Worm (Caenorhabditis elegans): ENCODE results near the gene T15B7.1.

T15B7.1 gene

ce11 chrV:6829404-6829803 lies 13.1 kb upstream of the T15B7.1 start, which contains the start of gene col-141:
col-141 (plus strand) TSS chrV:6829704.
- TF ChIP-seq mab-5 (tag; optimal IDR thresholded peaks at IDR 0.05) (no peak), pha-4 (tag; optimal IDR thresholded peaks at IDR 0.05) (no peak), blmp-1 (tag; optimal IDR thresholded peaks at IDR 0.05) (no peak), lin-13 (tag; optimal IDR thresholded peaks at IDR 0.05) (no peak), lsy-2 (tag; optimal IDR thresholded peaks at IDR 0.05) (no peak)

- TF ChIP-seq ces-1 (GFP tag; optimal IDR thresholded peaks at IDR 0.05) (no peak), lin-13 (tag; optimal IDR thresholded peaks at IDR 0.05) (no peak), nhr-237 (tag; optimal IDR thresholded peaks at IDR 0.05) (no peak), mls-2 (tag; optimal IDR thresholded peaks at IDR 0.05) (no peak), ceh-83 (GFP tag; optimal IDR thresholded peaks at IDR 0.05) (no peak), bed-3 (GFP tag; optimal IDR thresholded peaks at IDR 0.05) (no peak), blmp-1 (tag; optimal IDR thresholded peaks at IDR 0.05) (no peak), cnd-1 (tag; optimal IDR thresholded peaks at IDR 0.05) (no peak), nhr-76 (tag; optimal IDR thresholded peaks at IDR 0.05) (no peak), sptf-1 (tag; optimal IDR thresholded peaks at IDR 0.05) (no peak), unc-120 (tag; optimal IDR thresholded peaks at IDR 0.05; ENCODE audit: poor library complexity, severe bottlenecking) (no peak), tbx-8 (GFP tag; optimal IDR thresholded peaks at IDR 0.05) (no peak), nhr-12 (tag; optimal IDR thresholded peaks at IDR 0.05) (no peak), zip-8 (tag; optimal IDR thresholded peaks at IDR 0.05) (no peak), ceh-43 (GFP tag; optimal IDR thresholded peaks at IDR 0.05) (no peak), elt-3 (tag; optimal IDR thresholded peaks at IDR 0.05) (no peak), drap-1 (GFP tag; optimal IDR thresholded peaks at IDR 0.05) (no peak)
Observed at ce11 chrV:6830075-6830474, 12.5 kb upstream of the T15B7.1 start.

- no peak for TF ChIP-seq nhr-2 (tag; optimal IDR thresholded peaks at IDR 0.05)
- no peak for TF ChIP-seq unc-39 (tag; optimal IDR thresholded peaks at IDR 0.05)
- no peak for TF ChIP-seq ceh-83 (GFP tag; optimal IDR thresholded peaks at IDR 0.05)
- TF ChIP-seq lsy-2 (tag; optimal IDR thresholded peaks at IDR 0.05), result no peak
- no peak for TF ChIP-seq mab-5 (tag; optimal IDR thresholded peaks at IDR 0.05)
- TF ChIP-seq mls-2 (tag; optimal IDR thresholded peaks at IDR 0.05), result no peak
- TF ChIP-seq lin-32 (GFP tag; optimal IDR thresholded peaks at IDR 0.05), result no peak
- TF ChIP-seq sptf-1 (tag; optimal IDR thresholded peaks at IDR 0.05), result no peak
- no peak for TF ChIP-seq sem-2 (GFP tag; optimal IDR thresholded peaks at IDR 0.05)
- TF ChIP-seq nhr-28 (tag; optimal IDR thresholded peaks at IDR 0.05), result no peak
Observed at ce11 chrV:6830755-6831227, 11.7 kb upstream of the T15B7.1 start, which contains the start of gene col-142. col-142 (plus strand) TSS chrV:6831177.

ce11 chrV:6831539-6831938 lies 11.0 kb upstream of the T15B7.1 start:
- TF ChIP-seq nhr-12 (tag; optimal IDR thresholded peaks at IDR 0.05) (no peak), ztf-11 (tag; optimal IDR thresholded peaks at IDR 0.05) (no peak), lsy-2 (tag; optimal IDR thresholded peaks at IDR 0.05) (no peak), M03D4.4 (tag; optimal IDR thresholded peaks at IDR 0.05) (no peak), zip-8 (tag; optimal IDR thresholded peaks at IDR 0.05) (no peak), ceh-83 (GFP tag; optimal IDR thresholded peaks at IDR 0.05) (no peak), flh-1 (GFP tag; optimal IDR thresholded peaks at IDR 0.05) (no peak), nhr-28 (tag; optimal IDR thresholded peaks at IDR 0.05) (no peak)

ce11 chrV:6835242-6835641 lies 7.3 kb upstream of the T15B7.1 start, which contains the start of the genes T15B7.14 and col-143:
T15B7.14 (minus strand) TSS chrV:6835342.
col-143 (plus strand) TSS chrV:6835635.
- no peak for TF ChIP-seq unc-39 (tag; optimal IDR thresholded peaks at IDR 0.05)
- TF ChIP-seq sptf-1 (tag; optimal IDR thresholded peaks at IDR 0.05), result no peak
- TF ChIP-seq mep-1 (tag; optimal IDR thresholded peaks at IDR 0.05), result no peak
- no peak for TF ChIP-seq elt-1 (tag; optimal IDR thresholded peaks at IDR 0.05; ENCODE audit: borderline replicate concordance, insufficient read depth)
- TF ChIP-seq mab-5 (tag; optimal IDR thresholded peaks at IDR 0.05), result no peak
- no peak for TF ChIP-seq ces-1 (GFP tag; optimal IDR thresholded peaks at IDR 0.05)
- no peak for TF ChIP-seq nhr-2 (tag; optimal IDR thresholded peaks at IDR 0.05)
- no peak for TF ChIP-seq sem-2 (GFP tag; optimal IDR thresholded peaks at IDR 0.05)
- TF ChIP-seq unc-120 (tag; optimal IDR thresholded peaks at IDR 0.05; ENCODE audit: poor library complexity, severe bottlenecking), result no peak
- no peak for TF ChIP-seq ceh-43 (GFP tag; optimal IDR thresholded peaks at IDR 0.05)
- no peak for TF ChIP-seq flh-1 (GFP tag; optimal IDR thresholded peaks at IDR 0.05)

Data from whole organism, mixed stage, embryonic.